In genomic region chrX:11718751-11719150, ce11 we compare ENCODE assay signal across 5 worm cellular contexts.
TF ChIP-seq lines count a peak whose summit lies in the region.

No protein-coding gene starts in this region.

TF ChIP-seq in whole organism, L1 larva, 84 proteins besides CTCF, POLR2A, EP300 and RAD21:
- TF ChIP-seq elt-2 (tag; optimal IDR thresholded peaks at IDR 0.05; lab: Kevin White, UChicago) (no peak), lin-14 (GFP tag; optimal IDR thresholded peaks at IDR 0.05; lab: Kevin White, UChicago) (peak; percentile 20)

TF ChIP-seq in whole organism, L2 larva, 48 proteins besides CTCF, POLR2A, EP300 and RAD21:
- TF ChIP-seq F13H6.1 (tag; optimal IDR thresholded peaks at IDR 0.05; lab: Kevin White, UChicago) (peak; percentile 53), ZK546.5 (tag; optimal IDR thresholded peaks at IDR 0.05; lab: Kevin White, UChicago) (no peak), nhr-129 (tag; optimal IDR thresholded peaks at IDR 0.05; lab: Kevin White, UChicago) (peak; percentile 3)

TF ChIP-seq in whole organism, L3 larva, 47 proteins besides CTCF, POLR2A, EP300 and RAD21:
- TF ChIP-seq pha-4 (tag; optimal IDR thresholded peaks at IDR 0.05; lab: Kevin White, UChicago), result peak; percentile 58
- no peak for TF ChIP-seq eor-1 (tag; optimal IDR thresholded peaks at IDR 0.05; lab: Kevin White, UChicago)

TF ChIP-seq in whole organism, late embryonic, 69 proteins besides CTCF, POLR2A, EP300 and RAD21:
- TF ChIP-seq fkh-10 (GFP tag; optimal IDR thresholded peaks at IDR 0.05; lab: Kevin White, UChicago), result no peak
- peak; percentile 14 for TF ChIP-seq ceh-18 (tag; optimal IDR thresholded peaks at IDR 0.05; lab: Kevin White, UChicago)

TF ChIP-seq in whole organism, mixed stage, embryonic, 35 proteins besides CTCF, POLR2A, EP300 and RAD21:
- TF ChIP-seq nhr-237 (tag; optimal IDR thresholded peaks at IDR 0.05; lab: Kevin White, UChicago) (peak; percentile 17), mab-5 (tag; optimal IDR thresholded peaks at IDR 0.05; lab: Kevin White, UChicago) (no peak)
